Fruit fly (Drosophila melanogaster): ENCODE data around the gene PH4alphaMP.

Gene PH4alphaMP

DNA sequence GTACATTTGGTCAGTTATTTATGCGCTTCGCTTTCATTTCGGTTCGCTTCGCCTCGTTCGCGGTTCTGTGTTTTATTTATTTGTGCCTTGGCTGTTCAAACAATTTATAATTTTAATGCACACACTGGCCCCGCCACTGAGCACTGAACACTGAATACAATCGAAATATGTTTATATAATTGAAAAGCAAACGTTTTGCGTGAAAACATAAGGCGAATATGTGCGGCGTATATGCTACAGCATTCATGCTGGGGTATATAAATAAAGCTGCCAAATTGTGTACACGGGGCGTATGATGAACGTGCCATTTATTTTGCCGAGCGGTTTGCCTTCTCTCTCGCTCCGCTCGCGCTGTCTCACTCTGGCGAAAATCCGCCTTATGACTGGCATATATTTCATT is 41.0 kb upstream of the PH4alphaMP start (continued):
- TF ChIP-seq CG2678 (tag; optimal IDR thresholded peaks at IDR 0.05) (peak; percentile 26), Pdp1 (GFP tag; optimal IDR thresholded peaks at IDR 0.05) (peak in 1 of 2 experiments; percentile 52), abd-A (tag; optimal IDR thresholded peaks at IDR 0.05) (peak; percentile 31), CG11723 (GFP tag; optimal IDR thresholded peaks at IDR 0.05) (no peak), CG3281 (GFP tag; optimal IDR thresholded peaks at IDR 0.05) (peak; percentile 38), Ravus (GFP tag; IDR thresholded peaks at IDR 0.05) (no peak), CG11560 (tag; IDR thresholded peaks at IDR 0.05) (no peak), yki (optimal IDR thresholded peaks at IDR 0.05) (no peak), chinmo (GFP tag; IDR thresholded peaks at IDR 0.05; ENCODE audit: partially characterized antibody) (0 out of 4 replicates have a peak, but pooled peaks have one; percentile 57), Dbx (GFP tag; IDR thresholded peaks at IDR 0.05) (peak; percentile 20; the same call in 1 of the 3 replicates), ATbp (GFP tag; optimal IDR thresholded peaks at IDR 0.05) (no peak), Fer1 (GFP tag; optimal IDR thresholded peaks at IDR 0.05) (peak; percentile 54), Atf6 (GFP tag; IDR thresholded peaks at IDR 0.05) (0 out of 2 replicates have a peak, but pooled peaks have one; percentile 10), CG10543 (GFP tag; optimal IDR thresholded peaks at IDR 0.05) (peak; percentile 63), CG33213 (GFP tag; optimal IDR thresholded peaks at IDR 0.05) (no peak), mirr (GFP tag; optimal IDR thresholded peaks at IDR 0.05) (no peak), caup (GFP tag; optimal IDR thresholded peaks at IDR 0.05; ENCODE audit: severe bottlenecking) (peak; percentile 35), B-H1 (GFP tag; IDR thresholded peaks at IDR 0.05) (no peak), CG3065 (GFP tag; optimal IDR thresholded peaks at IDR 0.05) (no peak), Meics (GFP tag; optimal IDR thresholded peaks at IDR 0.05) (peak; percentile 21), sd (tag; optimal IDR thresholded peaks at IDR 0.05) (peak; percentile 36), Usf (GFP tag; optimal IDR thresholded peaks at IDR 0.05) (no peak), schlank (tag; optimal IDR thresholded peaks at IDR 0.05) (peak; percentile 24), CG18599 (GFP tag; optimal IDR thresholded peaks at IDR 0.05) (peak; percentile 57), CG6813 (GFP tag; optimal IDR thresholded peaks at IDR 0.05) (no peak), ara (GFP tag; IDR thresholded peaks at IDR 0.05) (no peak), CG3838 (GFP tag; optimal IDR thresholded peaks at IDR 0.05) (no peak)

DNA sequence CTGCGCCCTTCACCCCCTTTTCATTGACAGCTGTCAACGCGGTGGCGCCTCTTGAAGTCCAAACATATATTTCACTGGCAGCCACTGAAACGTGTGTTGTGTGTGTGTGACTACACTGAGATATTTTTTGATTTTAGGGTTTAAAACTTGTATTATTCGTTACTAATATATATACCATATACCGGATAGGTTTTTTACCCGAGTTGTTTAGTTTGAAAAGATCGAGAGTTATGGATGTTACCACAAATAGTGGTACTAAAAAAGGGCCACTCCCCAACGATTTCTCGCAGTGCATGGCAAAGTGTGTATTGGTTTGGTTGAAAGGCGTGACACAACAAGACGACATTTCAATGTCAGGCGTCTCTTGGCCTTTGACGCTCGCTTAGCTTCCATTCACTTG is 40.5 kb upstream of the PH4alphaMP start:
- TF ChIP-seq Pdp1 (GFP tag; optimal IDR thresholded peaks at IDR 0.05) (peak in 1 of 2 experiments; percentile 1), CG1233 (GFP tag; optimal IDR thresholded peaks at IDR 0.05) (no peak), gem (tag; optimal IDR thresholded peaks at IDR 0.05) (peak; percentile 57), lmd (GFP tag; IDR thresholded peaks at IDR 0.05) (peak; percentile 48; the same call in 1 of the 2 replicates), gcm2 (GFP tag; optimal IDR thresholded peaks at IDR 0.05) (no peak), Rfx (GFP tag; IDR thresholded peaks at IDR 0.05) (peak; percentile 57; the same call in 1 of the 2 replicates), Hr51 (GFP tag; optimal IDR thresholded peaks at IDR 0.05) (peak in 1 of 2 experiments; percentile 35), tgo (GFP tag; IDR thresholded peaks at IDR 0.05) (peak; percentile 27; the same call in 2 of the 3 replicates), nau (GFP tag; optimal IDR thresholded peaks at IDR 0.05) (no peak), slbo (GFP tag; IDR thresholded peaks at IDR 0.05) (0 out of 2 replicates have a peak, but pooled peaks have one; percentile 33), yki (optimal IDR thresholded peaks at IDR 0.05) (no peak), bsh (GFP tag; optimal IDR thresholded peaks at IDR 0.05) (peak in 1 of 2 experiments; percentile 28), CG17385 (GFP tag; optimal IDR thresholded peaks at IDR 0.05) (peak; percentile 8), zfh1 (GFP tag; IDR thresholded peaks at IDR 0.05) (0 out of 3 replicates have a peak, but pooled peaks have one; percentile 44), sisA (GFP tag; IDR thresholded peaks at IDR 0.05) (no peak), CG7839 (tag; optimal IDR thresholded peaks at IDR 0.05) (peak; percentile 32), unpg (GFP tag; optimal IDR thresholded peaks at IDR 0.05) (peak; percentile 35), CG12391 (tag; optimal IDR thresholded peaks at IDR 0.05) (peak; percentile 19), CG14441 (GFP tag; IDR thresholded peaks at IDR 0.05) (peak; percentile 11; the same call in 1 of the 2 replicates), pnt (GFP tag; optimal IDR thresholded peaks at IDR 0.05) (no peak), Hmr (GFP tag; optimal IDR thresholded peaks at IDR 0.05) (no peak), CG1603 (tag; optimal IDR thresholded peaks at IDR 0.05) (peak; percentile 40), Gug (GFP tag; IDR thresholded peaks at IDR 0.05) (0 out of 4 replicates have a peak, but pooled peaks have one; percentile 11), CG13424 (tag; optimal IDR thresholded peaks at IDR 0.05) (peak; percentile 22), Sox102F (GFP tag; optimal IDR thresholded peaks at IDR 0.05) (peak; percentile 28)
